Worm (Caenorhabditis elegans) whole organism, L2 larva: ENCODE measurements around the gene Y102A5C.4.

Experiments
- R02D3.7 ChIP-seq: fragments of 150-350 bp; optimal IDR thresholded peaks from 2 replicates; lab custom pipeline; 2014; ENCODE audit warnings: missing biosample characterization, missing genetic modification characterization
- ama-1 ChIP-seq: fragments of 150-350 bp; optimal IDR thresholded peaks from 2 replicates; lab custom pipeline; 2018; ENCODE audit warnings: inconsistent platforms
- lin-39 ChIP-seq: fragments of 150-350 bp; optimal IDR thresholded peaks from 2 replicates; lab custom pipeline; 2014; ENCODE audit warnings: missing biosample characterization, missing genetic modification reagents, missing genetic modification characterization
- nhr-11 ChIP-seq: fragments of 150-350 bp; optimal IDR thresholded peaks from 2 replicates; lab custom pipeline; 2014; ENCODE audit warnings: missing biosample characterization, missing genetic modification characterization
- nhr-12 ChIP-seq: fragments of 150-350 bp; optimal IDR thresholded peaks from 2 replicates; lab custom pipeline; 2014; ENCODE audit warnings: missing biosample characterization, missing genetic modification characterization
- nhr-129 ChIP-seq: fragments of 150-350 bp; optimal IDR thresholded peaks from 2 replicates; lab custom pipeline; 2014; ENCODE audit warnings: missing biosample characterization, missing genetic modification characterization
- nhr-6 ChIP-seq: fragments of 150-350 bp; optimal IDR thresholded peaks from 2 replicates; lab custom pipeline; 2014; ENCODE audit warnings: missing biosample characterization, missing genetic modification characterization

DNA sequence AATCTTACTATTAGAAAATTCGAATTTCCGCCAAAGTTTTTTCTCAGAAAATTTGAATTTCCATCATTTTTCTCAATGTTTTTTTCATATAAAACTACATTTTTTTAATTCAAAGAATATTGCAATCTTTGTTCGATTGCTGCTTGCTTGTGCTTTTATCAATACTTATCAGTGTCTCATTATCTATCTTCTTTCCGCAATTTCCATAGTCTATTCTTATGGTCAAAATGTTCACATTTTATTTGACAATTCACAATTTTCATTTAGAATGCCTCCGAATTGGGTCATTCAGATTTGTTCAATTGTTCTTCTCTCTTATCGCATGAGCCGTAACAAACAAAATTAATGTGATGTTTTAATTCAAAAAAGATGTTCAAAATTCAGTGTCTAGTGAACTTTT, 10.8 kb upstream of the Y102A5C.4 start:
- no peak for TF ChIP-seq nhr-129 (tag; lab: Kevin White, UChicago)
- no peak for TF ChIP-seq ama-1 (lab: Kevin White, UChicago)
- no peak for TF ChIP-seq nhr-12
- TF ChIP-seq nhr-11 (tag; lab: Kevin White, UChicago): no peak
- no peak for TF ChIP-seq lin-39 (tag; lab: Kevin White, UChicago)
- no peak for TF ChIP-seq nhr-6
- TF ChIP-seq R02D3.7 (tag; lab: Kevin White, UChicago): no peak
